Fruit fly (Drosophila melanogaster): ENCODE measurements around the gene Bin1.
"Not testable (repeated sequence)": the region's sequence is repeated elsewhere in the genome, so short reads cannot be mapped to it uniquely, and the experiment has no call there.

The Bin1 gene

DNA sequence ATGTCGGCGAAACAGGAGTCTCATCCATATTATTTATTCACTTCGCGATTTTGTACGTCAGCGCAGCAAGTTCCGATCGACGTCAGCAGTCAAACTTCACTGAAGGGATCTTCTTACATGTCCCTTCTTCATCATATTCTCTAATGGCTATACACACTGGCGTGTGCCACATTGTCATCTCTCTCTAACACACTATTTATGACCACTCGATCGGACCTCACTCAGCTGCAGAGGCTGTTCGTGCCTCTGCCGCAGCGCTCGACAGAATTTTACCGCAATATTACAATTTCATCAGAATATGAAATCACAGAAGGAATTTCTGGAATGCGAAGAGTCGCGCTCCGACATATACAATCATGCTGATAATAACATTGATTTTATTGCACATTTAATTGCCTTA is at the start of gene Bin1:
Bin1 (minus strand) TSS at position 101 of the 400 bp plus-strand sequence.
- not testable (repeated sequence) for TF ChIP-seq CG12605 (GFP tag; IDR thresholded peaks at IDR 0.05); CG8301 (tag; optimal IDR thresholded peaks at IDR 0.05); CG10348 (GFP tag; IDR thresholded peaks at IDR 0.05)

- no peak for TF ChIP-seq fd96Ca (GFP tag; IDR thresholded peaks at IDR 0.05)
- no peak for TF ChIP-seq Pif1A (GFP tag; optimal IDR thresholded peaks at IDR 0.05)
- no peak for TF ChIP-seq Ets98B (GFP tag; IDR thresholded peaks at IDR 0.05)
- TF ChIP-seq CG15710 (tag; optimal IDR thresholded peaks at IDR 0.05) = peak; percentile 50
- TF ChIP-seq Pif1B (GFP tag; optimal IDR thresholded peaks at IDR 0.05) = no peak
- TF ChIP-seq CG8159 (tag; optimal IDR thresholded peaks at IDR 0.05) = peak; percentile 68
- no peak for TF ChIP-seq CG32121 (GFP tag; IDR thresholded peaks at IDR 0.05)
- peak; percentile 64 for TF ChIP-seq CG14655 (GFP tag; optimal IDR thresholded peaks at IDR 0.05)
- TF ChIP-seq CG13204 (GFP tag; optimal IDR thresholded peaks at IDR 0.05) = no peak
- peak; percentile 25 for TF ChIP-seq CG34367 (tag; optimal IDR thresholded peaks at IDR 0.05)
- TF ChIP-seq gl (tag; optimal IDR thresholded peaks at IDR 0.05) = no peak
- peak; percentile 17 for TF ChIP-seq Snoo (tag; optimal IDR thresholded peaks at IDR 0.05)
- TF ChIP-seq CG12605 (GFP tag; IDR thresholded peaks at IDR 0.05) = no peak
- peak; percentile 26 for TF ChIP-seq CG8301 (tag; optimal IDR thresholded peaks at IDR 0.05)
- TF ChIP-seq rn (GFP tag; IDR thresholded peaks at IDR 0.05) = no peak
- peak; percentile 47 for TF ChIP-seq CG9948 (tag; optimal IDR thresholded peaks at IDR 0.05)
- peak; percentile 2 for TF ChIP-seq D1 (tag; optimal IDR thresholded peaks at IDR 0.05)
- TF ChIP-seq CG17806 (tag; optimal IDR thresholded peaks at IDR 0.05) = peak; percentile 35
- TF ChIP-seq EcR (GFP tag; optimal IDR thresholded peaks at IDR 0.05) = peak; percentile 91
- TF ChIP-seq CG4496 (GFP tag; IDR thresholded peaks at IDR 0.05) = no peak
- TF ChIP-seq CG10348 (GFP tag; IDR thresholded peaks at IDR 0.05) = no peak
These were observed 48.8 kb upstream of the Bin1 start for dm6 chr3R:16238016-16238710.

DNA sequence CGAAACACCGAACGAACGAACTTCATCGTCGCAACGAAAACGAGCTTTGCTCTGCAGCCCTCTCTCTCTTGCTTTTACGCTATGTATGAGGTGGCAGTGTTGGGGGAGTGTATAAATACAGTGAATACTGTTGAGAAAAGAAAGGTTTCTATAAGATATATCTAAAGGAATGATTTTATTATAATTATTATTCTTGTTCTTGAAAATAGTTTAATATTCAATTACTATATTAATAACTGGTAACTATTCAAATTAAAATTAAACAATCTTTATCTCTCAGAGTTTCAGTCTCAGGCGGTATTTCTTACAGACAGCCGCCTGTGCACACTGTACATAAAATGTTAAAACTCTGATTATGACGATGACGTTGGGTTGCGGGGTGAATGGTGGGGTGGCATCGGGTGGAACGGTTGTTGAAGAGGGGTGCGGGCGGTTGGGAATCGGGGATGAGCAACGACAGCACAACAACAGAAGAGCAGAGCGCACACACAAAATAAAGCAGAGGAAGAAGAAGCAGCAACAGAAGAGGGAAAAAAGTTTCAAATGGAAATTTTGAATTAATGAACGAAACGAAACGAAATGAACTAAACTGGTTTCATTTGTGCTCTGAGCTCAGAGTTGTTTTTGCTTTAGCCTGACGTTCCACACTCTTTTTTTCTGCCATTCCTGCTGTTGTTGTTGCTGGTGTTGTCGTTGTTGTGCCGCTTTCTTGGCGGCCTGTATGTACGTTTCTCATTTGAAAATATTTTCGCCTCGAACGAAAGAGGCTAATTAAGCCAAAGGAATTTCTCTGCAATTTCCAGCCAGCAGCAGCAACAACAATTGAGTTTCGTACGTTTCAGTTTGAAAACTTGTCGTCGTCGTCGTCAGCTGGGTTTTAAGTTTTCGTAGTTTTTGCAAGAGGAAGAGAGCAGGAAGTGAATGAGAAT is 47.6 kb upstream of the Bin1 start:
- peak; percentile 98 for TF ChIP-seq CG17806 (tag; optimal IDR thresholded peaks at IDR 0.05)
- no peak for TF ChIP-seq rn (GFP tag; IDR thresholded peaks at IDR 0.05)
- TF ChIP-seq CG14655 (GFP tag; optimal IDR thresholded peaks at IDR 0.05) = peak; percentile 97
- peak; percentile 92 for TF ChIP-seq Pif1A (GFP tag; optimal IDR thresholded peaks at IDR 0.05)
- peak; percentile 97 for TF ChIP-seq D1 (tag; optimal IDR thresholded peaks at IDR 0.05)
- TF ChIP-seq CG15710 (tag; optimal IDR thresholded peaks at IDR 0.05) = peak; percentile 98
- no peak for TF ChIP-seq CG32121 (GFP tag; IDR thresholded peaks at IDR 0.05)
- peak; percentile 97 for TF ChIP-seq Snoo (tag; optimal IDR thresholded peaks at IDR 0.05)
- peak; percentile 75 for TF ChIP-seq EcR (GFP tag; optimal IDR thresholded peaks at IDR 0.05)
- peak; percentile 96 for TF ChIP-seq CG34367 (tag; optimal IDR thresholded peaks at IDR 0.05)
- peak; percentile 97 for TF ChIP-seq Pif1B (GFP tag; optimal IDR thresholded peaks at IDR 0.05)
- TF ChIP-seq CG13204 (GFP tag; optimal IDR thresholded peaks at IDR 0.05) = peak; percentile 81
- TF ChIP-seq gl (tag; optimal IDR thresholded peaks at IDR 0.05) = peak; percentile 88
- peak; percentile 99 for TF ChIP-seq CG8159 (tag; optimal IDR thresholded peaks at IDR 0.05)
- no peak for TF ChIP-seq fd96Ca (GFP tag; IDR thresholded peaks at IDR 0.05)
- peak; percentile 98 for TF ChIP-seq CG9948 (tag; optimal IDR thresholded peaks at IDR 0.05)
- TF ChIP-seq CG12605 (GFP tag; IDR thresholded peaks at IDR 0.05) = no peak
- peak; percentile 96 for TF ChIP-seq CG8301 (tag; optimal IDR thresholded peaks at IDR 0.05)

DNA sequence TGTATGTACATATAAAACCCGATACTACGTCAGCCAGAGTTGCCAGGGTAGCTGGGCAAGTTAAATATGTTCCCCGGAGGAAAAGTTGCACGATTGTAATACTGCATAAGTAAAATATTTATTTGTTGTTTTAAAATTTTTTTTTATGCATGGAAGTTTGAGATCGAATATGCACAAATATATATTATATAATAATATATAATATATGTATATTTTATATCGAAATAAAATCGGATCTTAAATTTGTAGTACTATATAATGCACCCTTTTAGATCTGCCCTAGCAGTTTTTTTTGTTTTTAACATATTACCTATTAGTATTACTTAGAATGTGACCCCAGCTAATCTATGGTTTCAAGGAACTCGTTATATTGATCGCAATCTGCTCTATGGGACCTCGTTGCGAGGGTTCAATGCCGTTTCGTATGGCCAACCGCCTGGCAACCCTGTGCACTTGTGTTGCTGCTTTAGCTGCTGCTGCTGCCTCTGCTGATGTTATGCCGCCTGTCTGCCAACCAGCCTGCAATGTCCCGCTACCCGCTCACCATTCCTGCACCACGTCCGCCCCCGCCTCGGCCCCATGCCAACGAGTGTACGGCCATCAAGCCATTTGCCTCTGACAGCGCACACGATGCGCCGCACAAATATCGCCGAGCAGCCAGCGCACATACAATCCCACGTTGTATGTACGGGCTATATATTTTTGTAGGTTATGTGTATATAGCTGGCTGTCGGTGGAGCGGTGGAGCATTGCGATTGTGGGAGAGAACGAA is 46.8 kb upstream of the Bin1 start:
- TF ChIP-seq CG4496 (GFP tag; IDR thresholded peaks at IDR 0.05) = no peak
- TF ChIP-seq Pif1A (GFP tag; optimal IDR thresholded peaks at IDR 0.05) = peak; percentile 62
- TF ChIP-seq CG14655 (GFP tag; optimal IDR thresholded peaks at IDR 0.05) = peak; percentile 95
- peak; percentile 59 for TF ChIP-seq Pif1B (GFP tag; optimal IDR thresholded peaks at IDR 0.05)
- peak; percentile 91 for TF ChIP-seq Snoo (tag; optimal IDR thresholded peaks at IDR 0.05)
- TF ChIP-seq Ets98B (GFP tag; IDR thresholded peaks at IDR 0.05) = no peak
- peak; percentile 80 for TF ChIP-seq CG17806 (tag; optimal IDR thresholded peaks at IDR 0.05)
- peak; percentile 98 for TF ChIP-seq CG13204 (GFP tag; optimal IDR thresholded peaks at IDR 0.05)
- TF ChIP-seq D1 (tag; optimal IDR thresholded peaks at IDR 0.05) = peak; percentile 93
- peak; percentile 30 for TF ChIP-seq gl (tag; optimal IDR thresholded peaks at IDR 0.05)
- TF ChIP-seq CG8301 (tag; optimal IDR thresholded peaks at IDR 0.05) = peak; percentile 87
- TF ChIP-seq EcR (GFP tag; optimal IDR thresholded peaks at IDR 0.05) = peak; percentile 68
- no peak for TF ChIP-seq rn (GFP tag; IDR thresholded peaks at IDR 0.05)
- no peak for TF ChIP-seq fd96Ca (GFP tag; IDR thresholded peaks at IDR 0.05)
- no peak for TF ChIP-seq CG32121 (GFP tag; IDR thresholded peaks at IDR 0.05)
- no peak for TF ChIP-seq CG10348 (GFP tag; IDR thresholded peaks at IDR 0.05)
- TF ChIP-seq CG34367 (tag; optimal IDR thresholded peaks at IDR 0.05) = peak; percentile 88
- no peak for TF ChIP-seq CG12605 (GFP tag; IDR thresholded peaks at IDR 0.05)
- peak; percentile 93 for TF ChIP-seq CG9948 (tag; optimal IDR thresholded peaks at IDR 0.05)
- peak; percentile 95 for TF ChIP-seq CG15710 (tag; optimal IDR thresholded peaks at IDR 0.05)
- TF ChIP-seq CG8159 (tag; optimal IDR thresholded peaks at IDR 0.05) = peak; percentile 96
